Worm (Caenorhabditis elegans) whole organism, midembryonic: ENCODE measurements around the gene K08D8.7.

ENCODE experiments used
- T22C8.4 ChIP-seq: fragments of 200-800 bp; sonication (Bioruptor generic); IDR thresholded peaks from 2 replicates; pipeline ENCODE4 v1.3.6; 2022; ENCODE audit warnings: missing genetic modification characterization, missing compliant biosample characterization
- cog-1 ChIP-seq: sonication (generic microtip); optimal IDR thresholded peaks from 2 replicates; lab custom pipeline; 2016; ENCODE audit warnings: missing genetic modification characterization, missing compliant biosample characterization
- flt-1 ChIP-seq: fragments of 200-800 bp; sonication (Bioruptor generic); IDR thresholded peaks from 2 replicates; pipeline ENCODE4 v1.3.6; 2022; ENCODE audit warnings: missing genetic modification characterization, missing compliant biosample characterization
- tab-1 ChIP-seq: fragments of 200-800 bp; sonication (Bioruptor generic); IDR thresholded peaks from 2 replicates; pipeline ENCODE4 v1.3.6; 2022; ENCODE audit warnings: missing genetic modification characterization, missing compliant biosample characterization
- ztf-29 ChIP-seq: fragments of 200-800 bp; sonication (Bioruptor generic); IDR thresholded peaks from 2 replicates; pipeline ENCODE4 v1.3.6; 2022; ENCODE audit warnings: missing genetic modification reagents, missing genetic modification characterization, missing compliant biosample characterization

DNA sequence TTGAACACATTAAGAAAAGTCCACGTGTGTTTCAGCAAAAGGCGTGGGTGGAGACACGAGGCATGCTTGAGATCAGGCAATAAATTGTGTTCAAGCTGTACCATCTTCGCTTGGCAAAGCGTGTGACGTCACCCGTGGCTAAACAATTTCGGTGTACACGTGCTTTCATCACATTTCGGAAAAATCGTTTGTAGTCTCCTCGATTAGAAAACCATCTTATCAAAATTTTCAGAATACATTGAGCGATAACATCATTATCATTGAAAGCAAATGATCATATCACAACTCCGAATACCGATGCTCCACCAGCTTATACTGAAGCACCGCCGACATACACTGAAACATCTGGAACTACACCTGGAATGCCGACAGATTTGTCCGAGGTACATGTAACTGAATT lies 5.0 kb downstream of the K08D8.7 start:
- TF ChIP-seq ztf-29 (GFP tag; lab: Robert Waterston, UW) = no peak
- no peak for TF ChIP-seq flt-1 (GFP tag; lab: Robert Waterston, UW)
- no peak for TF ChIP-seq T22C8.4 (GFP tag; lab: Robert Waterston, UW)
- TF ChIP-seq tab-1 = no peak
- TF ChIP-seq cog-1 = no peak
